Worm (Caenorhabditis elegans) whole organism, L4 larva: ENCODE measurements around the gene ttr-40.

Experiments
- D1046.2 ChIP-seq: fragments of 200-800 bp; sonication (Bioruptor generic); IDR thresholded peaks from 2 replicates; pipeline ENCODE4 v1.3.6; 2022; ENCODE audit warnings: missing genetic modification characterization, missing compliant biosample characterization
- F26F4.8 ChIP-seq: fragments of 200-800 bp; sonication (Bioruptor generic); conservative IDR thresholded peaks from 2 replicates; pipeline ENCODE4 v1.3.6; 2022; ENCODE audit warnings: missing genetic modification characterization, missing compliant biosample characterization
- F44E2.7 ChIP-seq: fragments of 200-800 bp; sonication (Bioruptor generic); IDR thresholded peaks from 2 replicates; pipeline ENCODE4 v2.1.2; 2022; ENCODE audit warnings: missing genetic modification characterization, missing compliant biosample characterization
- R02D3.7 ChIP-seq: fragments of 150-350 bp; sonication (generic microtip); optimal IDR thresholded peaks from 3 replicates; lab custom pipeline; 2014; ENCODE audit warnings: missing biosample characterization, missing genetic modification characterization
- T26A8.4 ChIP-seq: fragments of 200-800 bp; sonication (Bioruptor generic); IDR thresholded peaks from 2 replicates; pipeline ENCODE4 v1.3.6; 2022; ENCODE audit warnings: missing genetic modification characterization, missing compliant biosample characterization
- ZK546.5 ChIP-seq, 2 experiments: sonication (generic microtip); optimal IDR thresholded peaks; 2 replicates each; lab custom pipeline; 2017; ENCODE audit warnings: missing biosample characterization in 2 of 2, missing genetic modification characterization in 2 of 2
- aha-1 ChIP-seq: fragments of 150-350 bp; peaks from one replicate; lab custom pipeline; 2014; ENCODE audit warnings: missing biosample characterization, missing genetic modification characterization
- aly-2 ChIP-seq: sonication (generic microtip); optimal IDR thresholded peaks from 2 replicates; lab custom pipeline; 2018; ENCODE audit warnings: missing biosample characterization, missing genetic modification characterization
- arid-1 ChIP-seq: fragments of 200-800 bp; sonication (Bioruptor generic); conservative IDR thresholded peaks from 2 replicates; pipeline ENCODE4 v1.3.6; 2022; ENCODE audit warnings: missing genetic modification reagents, missing genetic modification characterization, missing compliant biosample characterization
- attf-4 ChIP-seq: sonication (generic microtip); optimal IDR thresholded peaks from 3 replicates; lab custom pipeline; 2017; ENCODE audit warnings: missing biosample characterization, missing genetic modification characterization
- ceh-62 ChIP-seq: sonication (generic microtip); optimal IDR thresholded peaks from 2 replicates; lab custom pipeline; 2017; ENCODE audit warnings: missing biosample characterization, missing genetic modification characterization
- ctbp-1 ChIP-seq: fragments of 200-800 bp; sonication (Bioruptor generic); IDR thresholded peaks from 2 replicates; pipeline ENCODE4 v1.3.6; 2022; ENCODE audit warnings: missing genetic modification reagents, missing genetic modification characterization, missing compliant biosample characterization
- daf-12 ChIP-seq: fragments of 150-350 bp; optimal IDR thresholded peaks from 2 replicates; lab custom pipeline; 2014; ENCODE audit warnings: missing biosample characterization, missing genetic modification reagents, missing genetic modification characterization
- daf-16 ChIP-seq, 3 experiments: sonication (generic microtip); optimal IDR thresholded peaks; 2 replicates each; lab custom pipeline; 2016 to 2017; ENCODE audit warnings: missing genetic modification characterization in 3 of 3, missing genetic modification reagents in 3 of 3, mild to moderate bottlenecking in 2 of 3, missing compliant biosample characterization in 2 of 3, missing biosample characterization in 1 of 3, moderate library complexity in 1 of 3
- dmd-8 ChIP-seq: fragments of 200-800 bp; sonication (Bioruptor generic); IDR thresholded peaks from 2 replicates; pipeline ENCODE4 v1.3.6; 2022; ENCODE audit warnings: missing genetic modification characterization, missing compliant biosample characterization
- dmd-9 ChIP-seq: fragments of 200-800 bp; sonication (Bioruptor generic); IDR thresholded peaks from 2 replicates; pipeline ENCODE4 v1.3.6; 2022; ENCODE audit warnings: missing genetic modification reagents, missing genetic modification characterization, missing compliant biosample characterization
- duxl-1 ChIP-seq: sonication (generic microtip); optimal IDR thresholded peaks from 2 replicates; lab custom pipeline; 2016; ENCODE audit warnings: mild to moderate bottlenecking, missing genetic modification characterization, moderate library complexity, missing compliant biosample characterization; ENCODE audit not compliant: poor library complexity
- egl-43 ChIP-seq: fragments of 200-800 bp; sonication (Bioruptor generic); IDR thresholded peaks from 2 replicates; pipeline ENCODE4 v1.3.6; 2022; ENCODE audit warnings: missing genetic modification reagents, missing genetic modification characterization, missing compliant biosample characterization
- fkh-10 ChIP-seq: fragments of 150-350 bp; optimal IDR thresholded peaks from 2 replicates; lab custom pipeline; 2014; ENCODE audit warnings: missing biosample characterization, missing genetic modification reagents, missing genetic modification characterization
- hlh-11 ChIP-seq: fragments of 200-800 bp; sonication (Bioruptor generic); optimal IDR thresholded peaks from 2 replicates; lab custom pipeline; 2018; ENCODE audit warnings: mild to moderate bottlenecking, missing genetic modification characterization, missing compliant biosample characterization
- hlh-30 ChIP-seq: sonication (generic microtip); optimal IDR thresholded peaks from 2 replicates; lab custom pipeline; 2017; ENCODE audit warnings: antibody characterized with exemption, mild to moderate bottlenecking, missing genetic modification characterization, missing compliant biosample characterization; ENCODE audit not compliant: insufficient read depth
- hmg-1.1 ChIP-seq: fragments of 200-800 bp; sonication (Bioruptor generic); IDR thresholded peaks from 2 replicates; pipeline ENCODE4 v1.3.6; 2022; ENCODE audit warnings: missing genetic modification reagents, missing genetic modification characterization, missing compliant biosample characterization
- lin-29 ChIP-seq: fragments of 200-800 bp; sonication (Bioruptor generic); IDR thresholded peaks from 2 replicates; pipeline ENCODE4 v1.3.6; 2022; ENCODE audit warnings: missing genetic modification reagents, missing genetic modification characterization, missing compliant biosample characterization
- lin-38 ChIP-seq: fragments of 200-800 bp; sonication (Bioruptor generic); IDR thresholded peaks from 2 replicates; pipeline ENCODE4 v1.3.6; 2022; ENCODE audit warnings: missing genetic modification reagents, missing genetic modification characterization, missing compliant biosample characterization
- lsy-2 ChIP-seq, 2 experiments: fragments of 150-350 bp in 1 of 2; sonication (generic microtip) in 1 of 2; optimal IDR thresholded peaks; 2 replicates each; lab custom pipeline; 2014 to 2017; ENCODE audit warnings: missing biosample characterization in 2 of 2, missing genetic modification characterization in 2 of 2
- madf-5 ChIP-seq, 2 experiments: fragments of 200-800 bp; sonication (Bioruptor generic); IDR thresholded peaks; 2 replicates each; pipeline ENCODE4 v1.3.6; 2022; ENCODE audit warnings: missing compliant biosample characterization in 2 of 2, missing genetic modification characterization in 2 of 2
- mdt-29 ChIP-seq: fragments of 200-800 bp; sonication (Bioruptor generic); IDR thresholded peaks from 2 replicates; pipeline ENCODE4 v1.3.6; 2022; ENCODE audit warnings: missing genetic modification reagents, missing genetic modification characterization, missing compliant biosample characterization
- mep-1 ChIP-seq: fragments of 150-350 bp; sonication (generic microtip); optimal IDR thresholded peaks from 3 replicates; lab custom pipeline; 2014; ENCODE audit warnings: missing biosample characterization, missing genetic modification characterization
- mes-2 ChIP-seq: sonication (generic microtip); optimal IDR thresholded peaks from 2 replicates; lab custom pipeline; 2016; ENCODE audit warnings: missing genotype, mild to moderate bottlenecking, missing genetic modification characterization, missing compliant biosample characterization; ENCODE audit not compliant: poor library complexity, severe bottlenecking
- mxl-2 ChIP-seq: fragments of 200-800 bp; sonication (Bioruptor generic); conservative IDR thresholded peaks from 2 replicates; pipeline ENCODE4 v1.3.6; 2022; ENCODE audit warnings: missing genetic modification reagents, missing genetic modification characterization, missing compliant biosample characterization
- mxl-3 ChIP-seq: fragments of 200-800 bp; sonication (Bioruptor generic); optimal IDR thresholded peaks from 2 replicates; lab custom pipeline; 2018; ENCODE audit warnings: mild to moderate bottlenecking, missing genetic modification characterization, missing compliant biosample characterization
- nhr-102 ChIP-seq: sonication (generic microtip); optimal IDR thresholded peaks from 2 replicates; lab custom pipeline; 2016; ENCODE audit warnings: mild to moderate bottlenecking, missing genetic modification characterization, moderate library complexity, missing compliant biosample characterization
- nhr-11 ChIP-seq: fragments of 150-350 bp; optimal IDR thresholded peaks from 2 replicates; lab custom pipeline; 2014; ENCODE audit warnings: missing biosample characterization, missing genetic modification characterization
- nhr-111 ChIP-seq: fragments of 200-800 bp; sonication (Bioruptor generic); optimal IDR thresholded peaks from 2 replicates; lab custom pipeline; 2018; ENCODE audit warnings: mild to moderate bottlenecking, missing genetic modification characterization, missing compliant biosample characterization
- nhr-42 ChIP-seq: fragments of 200-800 bp; sonication (Bioruptor generic); IDR thresholded peaks from 2 replicates; pipeline ENCODE4 v1.3.6; 2022; ENCODE audit warnings: missing genetic modification characterization, missing compliant biosample characterization
- nhr-48 ChIP-seq: sonication (generic microtip); optimal IDR thresholded peaks from 2 replicates; lab custom pipeline; 2016; ENCODE audit warnings: mild to moderate bottlenecking, missing genetic modification characterization, missing compliant biosample characterization
- nhr-77 ChIP-seq: fragments of 150-350 bp; optimal IDR thresholded peaks from 2 replicates; lab custom pipeline; 2014; ENCODE audit warnings: missing biosample characterization, missing genetic modification characterization
- set-16 ChIP-seq: fragments of 200-800 bp; sonication (Bioruptor generic); IDR thresholded peaks from 2 replicates; pipeline ENCODE4 v1.3.6; 2022; ENCODE audit warnings: missing genetic modification reagents, missing genetic modification characterization, missing compliant biosample characterization
- snpc-4 ChIP-seq: fragments of 150-350 bp; optimal IDR thresholded peaks from 2 replicates; lab custom pipeline; 2014; ENCODE audit warnings: missing biosample characterization, missing genetic modification characterization
- unc-39 ChIP-seq: sonication (generic microtip); optimal IDR thresholded peaks from 2 replicates; lab custom pipeline; 2017; ENCODE audit warnings: missing biosample characterization, missing genetic modification characterization
- zag-1 ChIP-seq: fragments of 150-350 bp; optimal IDR thresholded peaks from 2 replicates; lab custom pipeline; 2014; ENCODE audit warnings: missing biosample characterization, missing genetic modification characterization
- zfp-2 ChIP-seq: sonication (generic microtip); optimal IDR thresholded peaks from 2 replicates; lab custom pipeline; 2016; ENCODE audit warnings: mild to moderate bottlenecking, missing genetic modification characterization, missing compliant biosample characterization
- zfp-3 ChIP-seq: fragments of 200-800 bp; sonication (Bioruptor generic); conservative IDR thresholded peaks from 2 replicates; pipeline ENCODE4 v1.3.6; 2022; ENCODE audit warnings: missing genetic modification reagents, missing genetic modification characterization, missing compliant biosample characterization
- zip-11 ChIP-seq: fragments of 200-800 bp; sonication (Bioruptor generic); IDR thresholded peaks from 2 replicates; pipeline ENCODE4 v1.3.6; 2022; ENCODE audit warnings: missing genetic modification characterization, missing compliant biosample characterization
- ztf-7 ChIP-seq: fragments of 150-350 bp; optimal IDR thresholded peaks from 2 replicates; lab custom pipeline; 2014; ENCODE audit warnings: missing biosample characterization, missing genetic modification characterization

Gene ttr-40

ce11 chrV:9340318-9340717 is 15.0 kb downstream of the ttr-40 start (continued):
- TF ChIP-seq F44E2.7 (GFP tag; lab: Robert Waterston, UW) (0 out of 2 replicates have a peak, but pooled peaks have one; percentile 31), nhr-111 (no peak), lin-38 (peak; percentile 78), nhr-102 (peak; percentile 52), R02D3.7 (tag; lab: Kevin White, UChicago) (no peak), ztf-7 (tag; lab: Kevin White, UChicago) (no peak), dmd-8 (GFP tag; lab: Robert Waterston, UW) (0 out of 2 replicates have a peak, but pooled peaks have one; percentile 18), snpc-4 (tag; lab: Kevin White, UChicago) (no peak), lin-29 (GFP tag; lab: Robert Waterston, UW) (peak; percentile 86), nhr-77 (no peak), egl-43 (GFP tag; lab: Robert Waterston, UW) (peak; percentile 80), D1046.2 (GFP tag; lab: Robert Waterston, UW) (peak; percentile 64; the same call in 1 of the 2 replicates), set-16 (GFP tag; lab: Robert Waterston, UW) (no peak), zag-1 (tag; lab: Kevin White, UChicago) (no peak), ceh-62 (tag; lab: Kevin White, UChicago) (no peak), arid-1 (GFP tag; lab: Robert Waterston, UW) (0 out of 2 replicates have a peak, but pooled peaks have one; percentile 50), aly-2 (tag; lab: Kevin White, UChicago) (no peak), ZK546.5 (tag; optimal IDR thresholded peaks at IDR 0.05; lab: Kevin White, UChicago) (no peak), hmg-1.1 (peak; percentile 55), zfp-2 (tag; lab: Kevin White, UChicago) (no peak), daf-16 (GFP tag; optimal IDR thresholded peaks at IDR 0.05; lab: Kevin White, UChicago) (peak in 1 of 2 experiments; percentile 74), daf-16 (tag; optimal IDR thresholded peaks at IDR 0.05; lab: Kevin White, UChicago) (no peak), unc-39 (tag; lab: Kevin White, UChicago) (no peak), nhr-42 (GFP tag; lab: Robert Waterston, UW) (peak; percentile 88), aha-1 (peak; percentile 76), hlh-30 (tag; lab: Kevin White, UChicago) (no peak), ctbp-1 (GFP tag; lab: Robert Waterston, UW) (no peak; the same call in 1 of the 2 replicates), duxl-1 (tag; lab: Kevin White, UChicago) (no peak), nhr-48 (tag; lab: Kevin White, UChicago) (no peak), fkh-10 (GFP tag; lab: Kevin White, UChicago) (no peak), attf-4 (no peak), mxl-3 (GFP tag; lab: Kevin White, UChicago) (no peak)

ce11 chrV:9339292-9339691 is 16.0 kb downstream of the ttr-40 start:
- TF ChIP-seq zfp-3 (GFP tag; lab: Robert Waterston, UW) (peak; percentile 69; the same call in 1 of the 2 replicates), mdt-29 (0 out of 2 replicates have a peak, but pooled peaks have one; percentile 37), T26A8.4 (GFP tag; lab: Robert Waterston, UW) (peak; percentile 65), egl-43 (GFP tag; lab: Robert Waterston, UW) (peak; percentile 81), madf-5 (GFP tag; IDR thresholded peaks at IDR 0.05; lab: Robert Waterston, UW) (0 out of 4 replicates have a peak, but pooled peaks of 1 of the 2 experiments have one; percentile 55), lin-38 (peak; percentile 42; the same call in 1 of the 2 replicates), mxl-2 (GFP tag; lab: Robert Waterston, UW) (peak; percentile 30; the same call in 1 of the 2 replicates), zip-11 (0 out of 2 replicates have a peak, but pooled peaks have one; percentile 47), F26F4.8 (0 out of 2 replicates have a peak, but pooled peaks have one; percentile 8)

ce11 chrV:9338452-9338851 is 16.8 kb downstream of the ttr-40 start:
- peak; percentile 52 for TF ChIP-seq mep-1 (tag; lab: Kevin White, UChicago)
- no peak for TF ChIP-seq daf-16 (GFP tag; optimal IDR thresholded peaks at IDR 0.05; lab: Kevin White, UChicago)
- TF ChIP-seq daf-16 (tag; optimal IDR thresholded peaks at IDR 0.05; lab: Kevin White, UChicago) = peak; percentile 29
- TF ChIP-seq ctbp-1 (GFP tag; lab: Robert Waterston, UW) = no peak
- peak in 1 of 2 experiments; percentile 41 for TF ChIP-seq lsy-2 (tag; optimal IDR thresholded peaks at IDR 0.05; lab: Kevin White, UChicago)
- peak; percentile 6 for TF ChIP-seq hlh-11 (tag; lab: Kevin White, UChicago)
- no peak for TF ChIP-seq daf-12
- TF ChIP-seq nhr-42 (GFP tag; lab: Robert Waterston, UW) = peak; percentile 73; the same call in 1 of the 2 replicates
- TF ChIP-seq nhr-11 (tag; lab: Kevin White, UChicago) = no peak
- TF ChIP-seq lin-38 = peak; percentile 41; the same call in 1 of the 2 replicates
- TF ChIP-seq unc-39 (tag; lab: Kevin White, UChicago) = no peak
- TF ChIP-seq T26A8.4 (GFP tag; lab: Robert Waterston, UW) = peak; percentile 86
- 0 out of 2 replicates have a peak, but pooled peaks have one; percentile 36 for TF ChIP-seq dmd-8 (GFP tag; lab: Robert Waterston, UW)
- peak; percentile 96 for TF ChIP-seq aha-1
- 0 out of 2 replicates have a peak, but pooled peaks have one; percentile 22 for TF ChIP-seq lin-29 (GFP tag; lab: Robert Waterston, UW)
- peak; percentile 71 for TF ChIP-seq egl-43 (GFP tag; lab: Robert Waterston, UW)
- TF ChIP-seq mes-2 (tag; lab: Kevin White, UChicago) = peak; percentile 64
- TF ChIP-seq nhr-102 = peak; percentile 59
- 0 out of 2 replicates have a peak, but pooled peaks have one; percentile 14 for TF ChIP-seq dmd-9 (GFP tag; lab: Robert Waterston, UW)
- no peak for TF ChIP-seq zfp-2 (tag; lab: Kevin White, UChicago)
